Fruit fly (Drosophila melanogaster) whole organism, embryonic: ENCODE data around the gene CG7611.

Experiments
- Atf3 ChIP-seq: fragments of 200-800 bp; sonication (Bioruptor generic); optimal IDR thresholded peaks from 3 replicates; lab custom pipeline; 2016; ENCODE audit warnings: missing biosample characterization, missing genetic modification characterization
- Bgb ChIP-seq: fragments of 200-800 bp; sonication (Bioruptor generic); IDR thresholded peaks from 2 replicates; pipeline ENCODE4 v1.3.6; 2022; ENCODE audit warnings: missing biosample characterization, missing genetic modification characterization; ENCODE audit not compliant: partially characterized antibody
- Bteb2 ChIP-seq: fragments of 200-800 bp; sonication (Bioruptor generic); optimal IDR thresholded peaks from 2 replicates; lab custom pipeline; 2016; ENCODE audit warnings: missing biosample characterization, missing genetic modification characterization
- CG10267 ChIP-seq: fragments of 200-800 bp; sonication (Bioruptor generic); optimal IDR thresholded peaks from 2 replicates; lab custom pipeline; 2018; ENCODE audit warnings: missing biosample characterization, mild to moderate bottlenecking, missing genetic modification characterization, moderate library complexity
- CG10462 ChIP-seq: fragments of 200-800 bp; sonication (Bioruptor generic); optimal IDR thresholded peaks from 2 replicates; lab custom pipeline; 2016; ENCODE audit warnings: missing biosample characterization, missing genetic modification characterization
- CG11247 ChIP-seq: fragments of 200-800 bp; sonication (Bioruptor generic); IDR thresholded peaks from 2 replicates; pipeline ENCODE4 v1.3.6; 2022; ENCODE audit warnings: missing biosample characterization, missing genetic modification characterization
- CG11398 ChIP-seq: fragments of 200-800 bp; sonication (Bioruptor generic); optimal IDR thresholded peaks from 2 replicates; lab custom pipeline; 2016; ENCODE audit warnings: missing biosample characterization, missing genetic modification characterization
- CG11696 ChIP-seq: fragments of 200-800 bp; sonication (Bioruptor generic); IDR thresholded peaks from 2 replicates; pipeline ENCODE4 v1.3.6; 2022; ENCODE audit warnings: missing biosample characterization, missing genetic modification characterization
- CG12219 ChIP-seq: fragments of 200-800 bp; sonication (Bioruptor generic); optimal IDR thresholded peaks from 3 replicates; lab custom pipeline; 2018; ENCODE audit warnings: missing biosample characterization, mild to moderate bottlenecking, missing genetic modification characterization
- CG12744 ChIP-seq: fragments of 200-800 bp; sonication (Bioruptor generic); optimal IDR thresholded peaks from 2 replicates; lab custom pipeline; 2016; ENCODE audit warnings: missing biosample characterization, missing genetic modification characterization
- CG15696 ChIP-seq: fragments of 200-800 bp; sonication (Bioruptor generic); optimal IDR thresholded peaks from 2 replicates; lab custom pipeline; 2019; ENCODE audit warnings: missing biosample characterization, mild to moderate bottlenecking, missing genetic modification characterization, moderate library complexity
- CG16779 ChIP-seq: fragments of 200-800 bp; sonication (Bioruptor generic); IDR thresholded peaks from 2 replicates; pipeline ENCODE4 v1.3.6; 2022; ENCODE audit warnings: missing biosample characterization, missing genetic modification characterization
- CG17186 ChIP-seq: fragments of 200-800 bp; sonication (Bioruptor generic); optimal IDR thresholded peaks from 3 replicates; lab custom pipeline; 2017; ENCODE audit warnings: missing biosample characterization, missing genetic modification reagents, missing genetic modification characterization
- CG17385 ChIP-seq: fragments of 200-800 bp; sonication (Bioruptor generic); optimal IDR thresholded peaks from 3 replicates; lab custom pipeline; 2018; ENCODE audit warnings: missing biosample characterization, mild to moderate bottlenecking, missing genetic modification characterization
- CG18476 ChIP-seq: fragments of 200-800 bp; sonication (Bioruptor generic); optimal IDR thresholded peaks from 2 replicates; lab custom pipeline; 2016; ENCODE audit warnings: missing biosample characterization, mild to moderate bottlenecking, missing genetic modification characterization
- CG2199 ChIP-seq: fragments of 200-800 bp; sonication (Bioruptor generic); IDR thresholded peaks from 3 replicates; pipeline ENCODE4 v1.3.6; 2022; ENCODE audit warnings: missing biosample characterization, missing genetic modification characterization
- CG3995 ChIP-seq: fragments of 200-800 bp; sonication (Bioruptor generic); optimal IDR thresholded peaks from 3 replicates; lab custom pipeline; 2016; ENCODE audit warnings: missing biosample characterization, missing genetic modification characterization
- CG5245 ChIP-seq: fragments of 200-800 bp; sonication (Bioruptor generic); optimal IDR thresholded peaks from 3 replicates; lab custom pipeline; 2016; ENCODE audit warnings: missing biosample characterization, missing genetic modification characterization
- CG7357 ChIP-seq: fragments of 200-800 bp; sonication (Bioruptor generic); IDR thresholded peaks from 3 replicates; pipeline ENCODE4 v1.3.6; 2022; ENCODE audit warnings: missing biosample characterization, missing genetic modification characterization
- CG7987 ChIP-seq: fragments of 200-800 bp; sonication (Bioruptor generic); optimal IDR thresholded peaks from 2 replicates; lab custom pipeline; 2018; ENCODE audit warnings: missing biosample characterization, mild to moderate bottlenecking, missing genetic modification characterization, moderate library complexity
- CG8388 ChIP-seq: fragments of 200-800 bp; sonication (Bioruptor generic); optimal IDR thresholded peaks from 2 replicates; lab custom pipeline; 2019; ENCODE audit warnings: missing biosample characterization, mild to moderate bottlenecking, missing genetic modification characterization, moderate library complexity
- CG9932 ChIP-seq: fragments of 200-800 bp; sonication (Bioruptor generic); IDR thresholded peaks from 2 replicates; pipeline ENCODE4 v1.3.6; 2022; ENCODE audit warnings: missing biosample characterization, missing genetic modification characterization
- Dll ChIP-seq: fragments of 200-800 bp; sonication (Bioruptor generic); IDR thresholded peaks from 4 replicates; pipeline ENCODE4 v1.3.6; 2022; ENCODE audit warnings: missing biosample characterization, missing genetic modification characterization; ENCODE audit not compliant: partially characterized antibody
- Dref ChIP-seq: fragments of 200-800 bp; sonication (Bioruptor generic); IDR thresholded peaks from 2 replicates; pipeline ENCODE4 v1.3.6; 2022; ENCODE audit warnings: missing biosample characterization, missing genetic modification characterization
- Mad ChIP-seq: fragments of 200-800 bp; sonication (Bioruptor generic); optimal IDR thresholded peaks from 2 replicates; lab custom pipeline; 2016; ENCODE audit warnings: missing biosample characterization, missing genetic modification characterization
- NC2β ChIP-seq: fragments of 200-800 bp; sonication (Bioruptor generic); optimal IDR thresholded peaks from 2 replicates; lab custom pipeline; 2016; ENCODE audit warnings: missing biosample characterization, missing genetic modification characterization
- NFAT ChIP-seq: fragments of 200-800 bp; sonication (Bioruptor generic); IDR thresholded peaks from 2 replicates; pipeline ENCODE4 v1.3.6; 2022; ENCODE audit warnings: missing biosample characterization, missing genetic modification characterization
- Ravus ChIP-seq: fragments of 200-800 bp; sonication (Bioruptor generic); IDR thresholded peaks from 2 replicates; pipeline ENCODE4 v1.3.6; 2022; ENCODE audit warnings: missing biosample characterization, missing genetic modification characterization
- Six4 ChIP-seq: fragments of 200-800 bp; sonication (Bioruptor generic); optimal IDR thresholded peaks from 2 replicates; lab custom pipeline; 2016; ENCODE audit warnings: missing biosample characterization, missing genetic modification characterization
- ac ChIP-seq: fragments of 200-800 bp; sonication (Bioruptor generic); optimal IDR thresholded peaks from 3 replicates; lab custom pipeline; 2017; ENCODE audit warnings: missing biosample characterization, mild to moderate bottlenecking, missing genetic modification characterization
- al ChIP-seq: fragments of 200-800 bp; sonication (Bioruptor generic); IDR thresholded peaks from 2 replicates; pipeline ENCODE4 v1.3.6; 2022; ENCODE audit warnings: missing biosample characterization, missing genetic modification characterization
- aop ChIP-seq: fragments of 200-800 bp; sonication (Bioruptor generic); IDR thresholded peaks from 2 replicates; pipeline ENCODE4 v1.3.6; 2022; ENCODE audit warnings: missing biosample characterization, missing genetic modification characterization
- bab2 ChIP-seq: fragments of 200-800 bp; sonication (Bioruptor generic); optimal IDR thresholded peaks from 2 replicates; lab custom pipeline; 2016; ENCODE audit warnings: missing biosample characterization, missing genetic modification characterization
- bcd ChIP-seq: fragments of 200-800 bp; sonication (Bioruptor generic); optimal IDR thresholded peaks from 2 replicates; lab custom pipeline; 2017; ENCODE audit warnings: missing biosample characterization, mild to moderate bottlenecking, missing genetic modification characterization
- crp ChIP-seq, 2 experiments: fragments of 200-800 bp; sonication (Bioruptor generic); optimal IDR thresholded peaks; 2 replicates in 1 of 2; 3 replicates in 1 of 2; lab custom pipeline; 2017; ENCODE audit warnings: missing biosample characterization in 2 of 2, missing genetic modification characterization in 2 of 2, mild to moderate bottlenecking in 1 of 2, moderate library complexity in 1 of 2
- fru ChIP-seq: fragments of >200 bp; optimal IDR thresholded peaks from 2 replicates; lab custom pipeline; 2017
- kah ChIP-seq: fragments of 200-800 bp; sonication (Bioruptor generic); optimal IDR thresholded peaks from 2 replicates; lab custom pipeline; 2018; ENCODE audit warnings: missing biosample characterization, mild to moderate bottlenecking, missing genetic modification characterization
- kay ChIP-seq: fragments of 200-800 bp; sonication (Bioruptor generic); optimal IDR thresholded peaks from 2 replicates; lab custom pipeline; 2016; ENCODE audit warnings: missing biosample characterization, missing genetic modification characterization
- lov ChIP-seq, 2 experiments: fragments of 200-800 bp in 1 of 2; fragments of >200 bp in 1 of 2; sonication (Bioruptor generic) in 1 of 2; IDR thresholded peaks in 1 of 2; optimal IDR thresholded peaks in 1 of 2; 2 replicates in 1 of 2; 3 replicates in 1 of 2; pipeline versions ENCODE4 v1.3.6 to Lab custom; 2017 to 2022; ENCODE audit warnings: missing biosample characterization in 1 of 2, missing genetic modification characterization in 1 of 2
- nerfin-2 ChIP-seq: fragments of 200-800 bp; sonication (Bioruptor generic); IDR thresholded peaks from 2 replicates; pipeline ENCODE4 v1.3.6; 2022; ENCODE audit warnings: missing biosample characterization, missing genetic modification characterization; ENCODE audit not compliant: partially characterized antibody
- oc ChIP-seq: fragments of 200-800 bp; sonication (Bioruptor generic); optimal IDR thresholded peaks from 2 replicates; lab custom pipeline; 2018; ENCODE audit warnings: missing biosample characterization, mild to moderate bottlenecking, missing genetic modification characterization, moderate library complexity
- prd ChIP-seq, 3 experiments: fragments of >200 bp in 2 of 3; fragments of 200-800 bp in 1 of 3; sonication (Bioruptor generic) in 1 of 3; optimal IDR thresholded peaks in 2 of 3; IDR thresholded peaks in 1 of 3; 2 replicates in 2 of 3; 3 replicates in 1 of 3; pipeline versions ENCODE4 v1.3.6 to Lab custom; 2017 to 2022; ENCODE audit warnings: missing biosample characterization in 1 of 3, missing genetic modification characterization in 1 of 3
- pzg ChIP-seq: fragments of 200-800 bp; sonication (Bioruptor generic); optimal IDR thresholded peaks from 3 replicates; lab custom pipeline; 2018; ENCODE audit warnings: missing biosample characterization, mild to moderate bottlenecking, missing genetic modification characterization, moderate library complexity
- slp2 ChIP-seq: fragments of 200-800 bp; sonication (Bioruptor generic); optimal IDR thresholded peaks from 2 replicates; lab custom pipeline; 2016; ENCODE audit warnings: missing biosample characterization, missing genetic modification characterization
- sqz ChIP-seq: fragments of 200-800 bp; sonication (Bioruptor generic); optimal IDR thresholded peaks from 3 replicates; lab custom pipeline; 2018; ENCODE audit warnings: missing biosample characterization, mild to moderate bottlenecking, missing genetic modification characterization
- ssp ChIP-seq: fragments of 200-800 bp; sonication (Bioruptor generic); IDR thresholded peaks from 2 replicates; pipeline ENCODE4 v1.3.6; 2022; ENCODE audit warnings: missing biosample characterization, missing genetic modification characterization
- stc ChIP-seq: fragments of 200-800 bp; sonication (Bioruptor generic); IDR thresholded peaks from 2 replicates; pipeline ENCODE4 v1.3.6; 2022; ENCODE audit warnings: missing biosample characterization, missing genetic modification characterization
- tgo ChIP-seq: fragments of 200-800 bp; sonication (Bioruptor generic); IDR thresholded peaks from 3 replicates; pipeline ENCODE4 v1.3.6; 2022; ENCODE audit warnings: missing biosample characterization, missing genetic modification characterization
- wdn ChIP-seq: fragments of 200-800 bp; sonication (Bioruptor generic); IDR thresholded peaks from 2 replicates; pipeline ENCODE4 v1.3.6; 2022; ENCODE audit warnings: missing biosample characterization, missing genetic modification characterization
- zen2 ChIP-seq: fragments of 200-800 bp; sonication (Bioruptor generic); IDR thresholded peaks from 3 replicates; pipeline ENCODE4 v1.3.6; 2022; ENCODE audit warnings: missing biosample characterization, missing genetic modification characterization; ENCODE audit not compliant: partially characterized antibody

Gene CG7611

DNA sequence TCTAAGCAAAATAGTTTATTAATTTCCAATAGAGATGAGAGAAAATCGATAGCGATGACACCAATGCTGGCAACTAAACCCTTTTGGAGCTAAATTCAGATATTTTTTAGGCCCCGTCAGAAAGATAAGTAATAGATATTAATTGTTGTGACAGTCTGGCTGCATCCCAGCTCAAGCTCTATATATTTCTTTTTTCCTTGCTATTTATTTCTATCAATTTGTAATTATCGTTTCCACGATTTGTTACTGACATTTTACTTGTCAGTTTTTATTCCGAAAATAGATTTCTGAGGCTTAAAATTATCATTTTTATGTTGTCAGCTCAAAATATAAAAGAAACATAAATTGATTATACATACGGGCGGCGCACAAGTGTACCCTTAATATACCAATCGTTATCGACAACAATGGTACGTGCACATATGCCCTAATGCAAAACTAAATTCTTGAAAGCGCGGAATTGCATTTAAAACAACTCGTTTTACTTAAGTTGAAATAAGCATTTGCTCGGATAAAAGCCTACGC, 45.9 kb downstream of the CG7611 start, which contains the start of the genes CRIF and SMC5 (continued):
- no peak for TF ChIP-seq aop (GFP tag; lab: Robert Waterston, UW)
- no peak for TF ChIP-seq CG16779 (GFP tag; lab: Robert Waterston, UW)
- TF ChIP-seq CG12219 (GFP tag; lab: Kevin White, UChicago) = no peak
- peak; percentile 34 for TF ChIP-seq CG3995 (GFP tag; lab: Kevin White, UChicago)
- TF ChIP-seq Mad (GFP tag; lab: Kevin White, UChicago) = peak; percentile 56
- peak; percentile 46 for TF ChIP-seq CG8388
- TF ChIP-seq CG17186 = peak; percentile 46
- no peak for TF ChIP-seq prd (optimal IDR thresholded peaks at IDR 0.05; lab: Kevin White, UChicago)
- TF ChIP-seq prd (GFP tag; IDR thresholded peaks at IDR 0.05; lab: Robert Waterston, UW) = no peak; the same call in none of the 3 replicates
- TF ChIP-seq bcd (GFP tag; lab: Kevin White, UChicago) = no peak
- peak; percentile 50 for TF ChIP-seq CG10462 (GFP tag; lab: Kevin White, UChicago)
- TF ChIP-seq Dref (GFP tag; lab: Robert Waterston, UW) = peak; percentile 63
- 0 out of 2 replicates have a peak, but pooled peaks have one; percentile 23 for TF ChIP-seq NFAT (GFP tag; lab: Robert Waterston, UW)
- peak; percentile 62; the same call in 2 of the 3 replicates for TF ChIP-seq CG7357 (GFP tag; lab: Robert Waterston, UW)
- peak; percentile 40 for TF ChIP-seq Atf3 (GFP tag; lab: Kevin White, UChicago)
- no peak for TF ChIP-seq CG11398 (GFP tag; lab: Kevin White, UChicago)
- peak; percentile 82 for TF ChIP-seq CG9932 (GFP tag; lab: Robert Waterston, UW)
- peak; percentile 64 for TF ChIP-seq CG10267
- TF ChIP-seq Bteb2 (GFP tag; lab: Kevin White, UChicago) = peak; percentile 73
- no peak; the same call in 1 of the 2 replicates for TF ChIP-seq Ravus (GFP tag; lab: Robert Waterston, UW)
- TF ChIP-seq fru (lab: Kevin White, UChicago) = no peak
- TF ChIP-seq al (GFP tag; lab: Robert Waterston, UW) = peak; percentile 32
- peak; percentile 59; the same call in 2 of the 3 replicates for TF ChIP-seq tgo
- peak; percentile 39 for TF ChIP-seq pzg (GFP tag; lab: Kevin White, UChicago)
- no peak for TF ChIP-seq nerfin-2 (GFP tag; lab: Robert Waterston, UW)
- TF ChIP-seq bab2 (GFP tag; lab: Kevin White, UChicago) = peak; percentile 71
- peak in 1 of 2 experiments; percentile 5 for TF ChIP-seq crp (GFP tag; optimal IDR thresholded peaks at IDR 0.05; lab: Kevin White, UChicago)
- no peak for TF ChIP-seq sqz
- TF ChIP-seq Six4 (GFP tag; lab: Kevin White, UChicago) = peak; percentile 51
- TF ChIP-seq slp2 (GFP tag; lab: Kevin White, UChicago) = peak; percentile 68
- TF ChIP-seq Dll (GFP tag; lab: Robert Waterston, UW) = 0 out of 4 replicates have a peak, but pooled peaks have one; percentile 51
- no peak for TF ChIP-seq CG2199
- TF ChIP-seq Bgb (GFP tag; lab: Robert Waterston, UW) = no peak
- peak; percentile 35 for TF ChIP-seq NC2β
- peak; percentile 53 for TF ChIP-seq kay (GFP tag; lab: Kevin White, UChicago)
- TF ChIP-seq CG11696 = no peak
- peak; percentile 26; the same call in 1 of the 2 replicates for TF ChIP-seq stc
- TF ChIP-seq ssp (GFP tag; lab: Robert Waterston, UW) = peak; percentile 89
- TF ChIP-seq CG12744 (GFP tag; lab: Kevin White, UChicago) = peak; percentile 14
- no peak for TF ChIP-seq wdn (GFP tag; lab: Robert Waterston, UW)
- TF ChIP-seq CG7987 (GFP tag; lab: Kevin White, UChicago) = no peak
- no peak for TF ChIP-seq CG11247 (GFP tag; lab: Robert Waterston, UW)
- TF ChIP-seq CG18476 (GFP tag; lab: Kevin White, UChicago) = peak; percentile 56
- TF ChIP-seq ac (GFP tag; lab: Kevin White, UChicago) = no peak
- no peak for TF ChIP-seq kah (GFP tag; lab: Kevin White, UChicago)
- no peak for TF ChIP-seq CG5245 (GFP tag; lab: Kevin White, UChicago)
- TF ChIP-seq oc (tag; lab: Kevin White, UChicago) = no peak
- no peak for TF ChIP-seq lov (optimal IDR thresholded peaks at IDR 0.05; lab: Kevin White, UChicago)
- no peak for TF ChIP-seq lov (GFP tag; IDR thresholded peaks at IDR 0.05; lab: Robert Waterston, UW)
- peak; percentile 67 for TF ChIP-seq CG15696 (tag; lab: Kevin White, UChicago)
- TF ChIP-seq CG17385 = no peak
- no peak for TF ChIP-seq zen2 (GFP tag; lab: Robert Waterston, UW)
